Fruit fly (Drosophila melanogaster) S2 (cell line): ENCODE results near the gene Fer1HCH.

Experiments
- CG8478 ChIP-seq: fragments of >200 bp; optimal IDR thresholded peaks from 2 replicates; lab custom pipeline; 2018
- CTCF ChIP-seq, 2 experiments: fragments of >200 bp; optimal IDR thresholded peaks; 2 replicates each; lab custom pipeline; 2018

DNA sequence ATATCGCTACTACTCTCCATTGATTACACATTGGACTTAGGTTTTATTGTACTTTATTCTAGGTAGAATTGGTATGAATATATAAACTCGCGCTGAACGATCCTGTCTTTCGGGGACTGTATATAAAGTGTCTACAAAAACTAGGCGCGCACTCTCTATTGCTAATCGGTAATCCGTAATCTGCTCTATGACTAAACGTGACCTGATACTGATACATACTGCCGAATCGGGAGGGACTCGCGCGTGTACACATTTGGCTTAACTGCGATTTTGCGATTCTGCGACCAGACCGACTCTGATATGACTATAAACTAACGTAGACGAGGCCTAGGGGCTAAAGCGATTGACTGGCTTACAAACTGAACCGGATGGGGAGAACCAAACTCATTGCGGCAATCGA, 37.6 kb upstream of the Fer1HCH start:
- TF ChIP-seq CG8478 (lab: Kevin White, UChicago) (no peak), CTCF (optimal IDR thresholded peaks at IDR 0.05; lab: Kevin White, UChicago) (no peak)
